Fruit fly (Drosophila melanogaster) whole organism, embryonic: ENCODE data around the gene IFT52.

ENCODE experiments used
- CG10959 ChIP-seq: fragments of 200-800 bp; sonication (Bioruptor generic); IDR thresholded peaks from 2 replicates; pipeline ENCODE4 v1.3.6; 2022; ENCODE audit warnings: missing biosample characterization, missing genetic modification characterization
- CG11696 ChIP-seq: fragments of 200-800 bp; sonication (Bioruptor generic); IDR thresholded peaks from 2 replicates; pipeline ENCODE4 v1.3.6; 2022; ENCODE audit warnings: missing biosample characterization, missing genetic modification characterization
- CG12104 ChIP-seq: fragments of 200-800 bp; sonication (Bioruptor generic); optimal IDR thresholded peaks from 3 replicates; lab custom pipeline; 2016; ENCODE audit warnings: missing biosample characterization, missing genetic modification characterization
- CG12391 ChIP-seq: fragments of 200-800 bp; sonication (Bioruptor generic); optimal IDR thresholded peaks from 3 replicates; lab custom pipeline; 2018; ENCODE audit warnings: missing biosample characterization, mild to moderate bottlenecking, missing genetic modification characterization, moderate library complexity
- CG13424 ChIP-seq: fragments of 200-800 bp; sonication (Bioruptor generic); optimal IDR thresholded peaks from 2 replicates; lab custom pipeline; 2019; ENCODE audit warnings: missing biosample characterization, mild to moderate bottlenecking, missing genetic modification characterization, moderate library complexity
- CG14441 ChIP-seq: fragments of 200-800 bp; sonication (Bioruptor generic); IDR thresholded peaks from 2 replicates; pipeline ENCODE4 v1.3.6; 2022; ENCODE audit warnings: missing biosample characterization, missing genetic modification characterization
- CG15601 ChIP-seq: fragments of 200-800 bp; sonication (Bioruptor generic); optimal IDR thresholded peaks from 3 replicates; lab custom pipeline; 2019; ENCODE audit warnings: missing biosample characterization, mild to moderate bottlenecking, missing genetic modification characterization, moderate library complexity
- CG1603 ChIP-seq: fragments of 200-800 bp; sonication (Bioruptor generic); optimal IDR thresholded peaks from 2 replicates; lab custom pipeline; 2019; ENCODE audit warnings: missing biosample characterization, mild to moderate bottlenecking, missing genetic modification characterization, moderate library complexity
- CG16779 ChIP-seq: fragments of 200-800 bp; sonication (Bioruptor generic); IDR thresholded peaks from 2 replicates; pipeline ENCODE4 v1.3.6; 2022; ENCODE audit warnings: missing biosample characterization, missing genetic modification characterization
- CG18599 ChIP-seq: fragments of 200-800 bp; sonication (Bioruptor generic); optimal IDR thresholded peaks from 3 replicates; lab custom pipeline; 2017; ENCODE audit warnings: missing biosample characterization, missing genetic modification characterization, mild to moderate bottlenecking, moderate library complexity, missing genetic modification reagents
- CG2712 ChIP-seq: fragments of 200-800 bp; optimal IDR thresholded peaks from 3 replicates; lab custom pipeline; 2019; ENCODE audit warnings: missing biosample characterization, mild to moderate bottlenecking, missing genetic modification characterization, moderate library complexity
- CG3163 ChIP-seq: fragments of 200-800 bp; sonication (Bioruptor generic); optimal IDR thresholded peaks from 3 replicates; lab custom pipeline; 2016; ENCODE audit warnings: missing biosample characterization, missing genetic modification characterization
- CG4617 ChIP-seq: fragments of 200-800 bp; sonication (Bioruptor generic); optimal IDR thresholded peaks from 3 replicates; lab custom pipeline; 2016; ENCODE audit warnings: missing biosample characterization, missing genetic modification characterization, borderline replicate concordance
- CG6254 ChIP-seq: fragments of 200-800 bp; sonication (Bioruptor generic); optimal IDR thresholded peaks from 3 replicates; lab custom pipeline; 2017; ENCODE audit warnings: mild to moderate bottlenecking, missing biosample characterization, missing genetic modification reagents, missing genetic modification characterization
- CG6654 ChIP-seq: fragments of 200-800 bp; sonication (Bioruptor generic); optimal IDR thresholded peaks from 2 replicates; lab custom pipeline; 2017; ENCODE audit warnings: missing biosample characterization, mild to moderate bottlenecking, missing genetic modification characterization
- CG8290 ChIP-seq, 3 experiments: fragments of 200-800 bp; sonication (Bioruptor generic); optimal IDR thresholded peaks; 2 replicates each; lab custom pipeline; 2016 to 2019; ENCODE audit warnings: missing biosample characterization in 3 of 3, missing genetic modification characterization in 3 of 3, mild to moderate bottlenecking in 2 of 3, moderate library complexity in 1 of 3
- CG9437 ChIP-seq: fragments of 200-800 bp; sonication (Bioruptor generic); optimal IDR thresholded peaks from 2 replicates; lab custom pipeline; 2018; ENCODE audit warnings: missing biosample characterization, mild to moderate bottlenecking, missing genetic modification characterization
- CG9609 ChIP-seq: fragments of 200-800 bp; sonication (Bioruptor generic); optimal IDR thresholded peaks from 3 replicates; lab custom pipeline; 2016; ENCODE audit warnings: missing biosample characterization, missing genetic modification characterization
- CTCF ChIP-seq: fragments of 200-800 bp; sonication (Bioruptor generic); optimal IDR thresholded peaks from 2 replicates; lab custom pipeline; 2017; ENCODE audit warnings: missing biosample characterization, mild to moderate bottlenecking, missing genetic modification characterization, moderate library complexity
- Doc2 ChIP-seq: fragments of 200-800 bp; sonication (Bioruptor generic); IDR thresholded peaks from 2 replicates; pipeline ENCODE4 v1.3.6; 2022; ENCODE audit warnings: missing biosample characterization, missing genetic modification characterization
- Drgx ChIP-seq: fragments of 200-800 bp; sonication (Bioruptor generic); IDR thresholded peaks from 2 replicates; pipeline ENCODE4 v1.3.6; 2022; ENCODE audit warnings: missing biosample characterization, missing genetic modification characterization
- ERR ChIP-seq: fragments of 200-800 bp; sonication (Bioruptor generic); optimal IDR thresholded peaks from 2 replicates; lab custom pipeline; 2016; ENCODE audit warnings: missing biosample characterization, missing genetic modification characterization
- Ets97D ChIP-seq: fragments of 200-800 bp; sonication (Bioruptor generic); optimal IDR thresholded peaks from 3 replicates; lab custom pipeline; 2016; ENCODE audit warnings: missing biosample characterization, missing genetic modification characterization
- Hand ChIP-seq: fragments of 200-800 bp; sonication (Bioruptor generic); optimal IDR thresholded peaks from 2 replicates; lab custom pipeline; 2017; ENCODE audit warnings: mild to moderate bottlenecking, missing biosample characterization, missing genetic modification reagents, missing genetic modification characterization
- Hey ChIP-seq: fragments of 200-800 bp; sonication (Bioruptor generic); optimal IDR thresholded peaks from 3 replicates; lab custom pipeline; 2018; ENCODE audit warnings: missing biosample characterization, mild to moderate bottlenecking, missing genetic modification characterization
- HmgD ChIP-seq: fragments of 200-800 bp; sonication (Bioruptor generic); optimal IDR thresholded peaks from 3 replicates; lab custom pipeline; 2016; ENCODE audit warnings: missing biosample characterization, missing genetic modification characterization
- Hmr ChIP-seq: fragments of 200-800 bp; sonication (Bioruptor generic); optimal IDR thresholded peaks from 3 replicates; lab custom pipeline; 2017; ENCODE audit warnings: mild to moderate bottlenecking, missing biosample characterization, missing genetic modification reagents, missing genetic modification characterization
- Hr51 ChIP-seq, 2 experiments: fragments of 200-800 bp; sonication (Bioruptor generic); optimal IDR thresholded peaks; 2 replicates in 1 of 2; 3 replicates in 1 of 2; lab custom pipeline; 2016 to 2018; ENCODE audit warnings: missing biosample characterization in 2 of 2, missing genetic modification characterization in 2 of 2, mild to moderate bottlenecking in 1 of 2, moderate library complexity in 1 of 2
- Med ChIP-seq: fragments of 200-800 bp; sonication (Bioruptor generic); peaks from one replicate; lab custom pipeline; 2016; ENCODE audit warnings: missing biosample characterization, missing genetic modification characterization, mild to moderate bottlenecking, inconsistent platforms, moderate library complexity
- Nf-YA ChIP-seq: fragments of 200-800 bp; sonication (Bioruptor generic); IDR thresholded peaks from 2 replicates; pipeline ENCODE4 v1.3.6; 2022; ENCODE audit warnings: missing biosample characterization, missing genetic modification characterization
- Oli ChIP-seq: fragments of 200-800 bp; sonication (Bioruptor generic); optimal IDR thresholded peaks from 2 replicates; lab custom pipeline; 2018; ENCODE audit warnings: missing biosample characterization, mild to moderate bottlenecking, missing genetic modification characterization, moderate library complexity
- PHDP ChIP-seq: fragments of 200-800 bp; sonication (Bioruptor generic); optimal IDR thresholded peaks from 3 replicates; lab custom pipeline; 2018; ENCODE audit warnings: missing biosample characterization, mild to moderate bottlenecking, missing genetic modification characterization, moderate library complexity
- Sry-δ ChIP-seq: fragments of 200-800 bp; sonication (Bioruptor generic); optimal IDR thresholded peaks from 2 replicates; lab custom pipeline; 2016; ENCODE audit warnings: missing biosample characterization, missing genetic modification characterization
- Ssrp ChIP-seq: fragments of 200-800 bp; sonication (Bioruptor generic); optimal IDR thresholded peaks from 2 replicates; lab custom pipeline; 2018; ENCODE audit warnings: missing biosample characterization, mild to moderate bottlenecking, missing genetic modification characterization, moderate library complexity
- Stat92E ChIP-seq, 3 experiments: fragments of >200 bp in 2 of 3; fragments of 200-800 bp in 1 of 3; sonication (Bioruptor generic) in 1 of 3; optimal IDR thresholded peaks; 2 replicates each; lab custom pipeline; 2017 to 2019; ENCODE audit warnings: missing biosample characterization in 3 of 3, missing genetic modification characterization in 3 of 3, mild to moderate bottlenecking in 1 of 3, moderate library complexity in 1 of 3
- Xrp1 ChIP-seq: fragments of 200-800 bp; sonication (Bioruptor generic); IDR thresholded peaks from 2 replicates; pipeline ENCODE4 v1.3.6; 2022; ENCODE audit warnings: missing biosample characterization, missing genetic modification characterization
- bowl ChIP-seq: fragments of 200-800 bp; sonication (Bioruptor generic); IDR thresholded peaks from 2 replicates; pipeline ENCODE4 v1.3.6; 2022; ENCODE audit warnings: missing biosample characterization, missing genetic modification characterization
- crol ChIP-seq: fragments of 200-800 bp; sonication (Bioruptor generic); IDR thresholded peaks from 2 replicates; pipeline ENCODE4 v1.3.6; 2022; ENCODE audit warnings: missing biosample characterization, missing genetic modification characterization
- dpn ChIP-seq, 2 experiments: fragments of 200-800 bp; sonication (Bioruptor generic); optimal IDR thresholded peaks; 3 replicates each; lab custom pipeline; 2016; ENCODE audit warnings: missing biosample characterization in 2 of 2, missing genetic modification characterization in 2 of 2
- ewg ChIP-seq: fragments of 200-800 bp; sonication (Bioruptor generic); optimal IDR thresholded peaks from 3 replicates; lab custom pipeline; 2017; ENCODE audit warnings: mild to moderate bottlenecking, missing biosample characterization, missing genetic modification reagents, missing genetic modification characterization
- gfzf ChIP-seq: fragments of 200-800 bp; sonication (Bioruptor generic); optimal IDR thresholded peaks from 2 replicates; lab custom pipeline; 2016; ENCODE audit warnings: missing biosample characterization, mild to moderate bottlenecking, missing genetic modification characterization, moderate library complexity
- kay ChIP-seq: fragments of 200-800 bp; sonication (Bioruptor generic); optimal IDR thresholded peaks from 2 replicates; lab custom pipeline; 2016; ENCODE audit warnings: missing biosample characterization, missing genetic modification characterization
- knrl ChIP-seq: fragments of 200-800 bp; sonication (Bioruptor generic); IDR thresholded peaks from 3 replicates; pipeline ENCODE4 v1.3.6; 2022; ENCODE audit warnings: missing biosample characterization, missing genetic modification characterization; ENCODE audit not compliant: partially characterized antibody
- mld ChIP-seq: fragments of 200-800 bp; sonication (Bioruptor generic); IDR thresholded peaks from 3 replicates; pipeline ENCODE4 v1.3.6; 2022; ENCODE audit warnings: missing biosample characterization, missing genetic modification characterization; ENCODE audit not compliant: partially characterized antibody
- salm ChIP-seq: fragments of 200-800 bp; sonication (Bioruptor generic); optimal IDR thresholded peaks from 2 replicates; lab custom pipeline; 2018; ENCODE audit warnings: missing biosample characterization, mild to moderate bottlenecking, missing genetic modification characterization
- schlank ChIP-seq: fragments of 200-800 bp; sonication (Bioruptor generic); optimal IDR thresholded peaks from 2 replicates; lab custom pipeline; 2018; ENCODE audit warnings: missing biosample characterization, mild to moderate bottlenecking, missing genetic modification characterization
- shn ChIP-seq: fragments of 200-800 bp; sonication (Bioruptor generic); optimal IDR thresholded peaks from 3 replicates; lab custom pipeline; 2016; ENCODE audit warnings: missing biosample characterization, missing genetic modification characterization
- sima ChIP-seq: fragments of 200-800 bp; sonication (Bioruptor generic); optimal IDR thresholded peaks from 2 replicates; lab custom pipeline; 2016; ENCODE audit warnings: missing biosample characterization, missing genetic modification characterization
- slbo ChIP-seq: fragments of 200-800 bp; sonication (Bioruptor generic); IDR thresholded peaks from 2 replicates; pipeline ENCODE4 v1.3.6; 2022; ENCODE audit warnings: missing biosample characterization, missing genetic modification characterization
- zfh1 ChIP-seq: fragments of 200-800 bp; sonication (Bioruptor generic); IDR thresholded peaks from 3 replicates; pipeline ENCODE4 v1.3.6; 2022; ENCODE audit warnings: missing biosample characterization, missing genetic modification characterization

IFT52 gene

DNA sequence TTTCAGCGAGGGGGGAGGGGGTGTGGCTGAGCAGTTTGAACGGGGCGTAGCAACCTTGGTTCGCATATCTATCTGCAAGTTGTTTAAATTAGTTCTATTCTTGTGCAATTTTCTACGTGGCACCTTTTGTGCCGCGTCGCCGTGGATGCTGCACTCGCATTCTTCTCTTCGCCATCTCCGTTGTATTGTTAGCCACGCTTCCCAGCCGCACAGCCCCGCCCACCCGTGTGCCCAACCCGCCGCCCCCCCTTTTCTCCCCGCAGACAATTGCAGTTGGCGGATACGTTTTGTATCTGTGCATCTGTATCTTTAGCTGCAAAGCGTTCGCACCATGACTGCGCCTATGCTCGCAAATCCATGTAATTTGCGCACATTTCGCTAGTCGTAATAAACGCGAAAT is 43.4 kb downstream of the IFT52 start:
- 0 out of 2 replicates have a peak, but pooled peaks have one; percentile 36 for TF ChIP-seq CG11696 (GFP tag; lab: Robert Waterston, UW)
- TF ChIP-seq Drgx (GFP tag; lab: Robert Waterston, UW), result peak; percentile 26; the same call in 1 of the 2 replicates
- TF ChIP-seq ERR, result no peak
- no peak for TF ChIP-seq HmgD (GFP tag; lab: Kevin White, UChicago)
- no peak for TF ChIP-seq CG13424 (tag; lab: Kevin White, UChicago)
- no peak for TF ChIP-seq Hmr
- TF ChIP-seq CG10959, result no peak
- no peak for TF ChIP-seq mld (GFP tag; lab: Robert Waterston, UW)
- no peak for TF ChIP-seq Ets97D (GFP tag; lab: Kevin White, UChicago)
- no peak for TF ChIP-seq salm (tag; lab: Kevin White, UChicago)
- TF ChIP-seq CG15601 (tag; lab: Kevin White, UChicago), result no peak
- TF ChIP-seq crol (GFP tag; lab: Robert Waterston, UW), result peak; percentile 26; the same call in 1 of the 2 replicates
- TF ChIP-seq CG12104 (GFP tag; lab: Kevin White, UChicago), result no peak
- TF ChIP-seq ewg (GFP tag; lab: Kevin White, UChicago), result no peak
- 0 out of 2 replicates have a peak, but pooled peaks have one; percentile 5 for TF ChIP-seq slbo (GFP tag; lab: Robert Waterston, UW)
- no peak for TF ChIP-seq dpn (GFP tag; optimal IDR thresholded peaks at IDR 0.05; lab: Kevin White, UChicago)
- no peak for TF ChIP-seq Hand (GFP tag; lab: Kevin White, UChicago)

DNA sequence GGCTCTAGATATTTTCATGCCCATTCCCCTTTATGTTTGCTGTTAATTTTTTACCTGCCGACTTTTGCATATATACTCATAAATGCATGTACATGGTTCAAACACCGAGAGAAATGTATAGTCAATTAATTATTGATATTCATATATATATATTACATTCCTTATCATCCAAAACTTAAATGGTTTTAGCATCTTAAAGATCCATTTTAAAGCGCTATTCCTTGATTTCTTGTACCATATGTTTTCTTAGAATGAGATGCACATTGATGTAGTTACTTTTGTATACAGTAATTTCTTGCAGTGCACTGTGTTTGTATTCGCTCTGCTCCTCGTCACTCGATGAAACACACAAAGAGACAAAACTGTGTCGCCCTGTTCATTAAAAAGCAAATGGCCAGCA is 48.6 kb downstream of the IFT52 start:
- no peak for TF ChIP-seq CG16779 (GFP tag; lab: Robert Waterston, UW)
- no peak for TF ChIP-seq Hey (tag; lab: Kevin White, UChicago)
- no peak for TF ChIP-seq shn
- peak; percentile 8 for TF ChIP-seq CG9437 (GFP tag; lab: Kevin White, UChicago)
- no peak for TF ChIP-seq zfh1 (GFP tag; lab: Robert Waterston, UW)
- no peak for TF ChIP-seq CG14441 (GFP tag; lab: Robert Waterston, UW)
- no peak for TF ChIP-seq CG9609 (GFP tag; lab: Kevin White, UChicago)
- TF ChIP-seq kay (GFP tag; lab: Kevin White, UChicago), result no peak
- no peak for TF ChIP-seq CG8290 (GFP tag; optimal IDR thresholded peaks at IDR 0.05; lab: Kevin White, UChicago)
- TF ChIP-seq CG8290 (tag; optimal IDR thresholded peaks at IDR 0.05; lab: Kevin White, UChicago), result no peak
- no peak for TF ChIP-seq CTCF
- no peak for TF ChIP-seq sima
- no peak for TF ChIP-seq CG3163
- peak; percentile 47 for TF ChIP-seq CG2712 (tag; lab: Kevin White, UChicago)
- TF ChIP-seq Sry-δ (GFP tag; lab: Kevin White, UChicago), result no peak
- TF ChIP-seq Ssrp, result no peak
- TF ChIP-seq CG18599 (GFP tag; lab: Kevin White, UChicago), result no peak
- TF ChIP-seq Stat92E (GFP tag; optimal IDR thresholded peaks at IDR 0.05; lab: Kevin White, UChicago), result no peak
- TF ChIP-seq Oli, result peak; percentile 49
- TF ChIP-seq Doc2 (GFP tag; lab: Robert Waterston, UW), result no peak
- no peak for TF ChIP-seq bowl
- peak; percentile 24 for TF ChIP-seq PHDP (tag; lab: Kevin White, UChicago)
- no peak for TF ChIP-seq gfzf (GFP tag; lab: Kevin White, UChicago)
- TF ChIP-seq knrl (GFP tag; lab: Robert Waterston, UW), result no peak
- TF ChIP-seq Hr51 (GFP tag; optimal IDR thresholded peaks at IDR 0.05; lab: Kevin White, UChicago), result peak in 1 of 2 experiments; percentile 40
- no peak for TF ChIP-seq CG6654 (GFP tag; lab: Kevin White, UChicago)
- peak; percentile 41; the same call in 1 of the 2 replicates for TF ChIP-seq Xrp1
- TF ChIP-seq CG4617, result no peak
- peak; percentile 46 for TF ChIP-seq CG12391 (tag; lab: Kevin White, UChicago)
- TF ChIP-seq CG6254 (GFP tag; lab: Kevin White, UChicago), result peak; percentile 28
- peak; percentile 46 for TF ChIP-seq CG1603
- no peak for TF ChIP-seq schlank (tag; lab: Kevin White, UChicago)
- TF ChIP-seq Nf-YA (GFP tag; lab: Robert Waterston, UW), result no peak
- TF ChIP-seq Med (GFP tag; lab: Kevin White, UChicago), result no peak
